Fruit fly (Drosophila melanogaster) whole organism, embryonic: ENCODE results near the gene CG31832.

Experiments
- Ada2b ChIP-seq: fragments of 200-800 bp; sonication (Bioruptor generic); IDR thresholded peaks from 2 replicates; pipeline ENCODE4 v1.3.6; 2022; ENCODE audit warnings: missing biosample characterization, missing genetic modification characterization
- Atf3 ChIP-seq: fragments of 200-800 bp; sonication (Bioruptor generic); optimal IDR thresholded peaks from 3 replicates; lab custom pipeline; 2016; ENCODE audit warnings: missing biosample characterization, missing genetic modification characterization
- B-H1 ChIP-seq: fragments of 200-800 bp; sonication (Bioruptor generic); IDR thresholded peaks from 3 replicates; pipeline ENCODE4 v1.3.6; 2022; ENCODE audit warnings: missing biosample characterization, missing genetic modification characterization
- BEAF-32 ChIP-seq: fragments of 200-800 bp; sonication (Bioruptor generic); optimal IDR thresholded peaks from 3 replicates; lab custom pipeline; 2017; ENCODE audit warnings: missing biosample characterization, missing genetic modification characterization, mild to moderate bottlenecking, moderate library complexity, missing genetic modification reagents
- BtbVII ChIP-seq: fragments of 200-800 bp; sonication (Bioruptor generic); optimal IDR thresholded peaks from 3 replicates; lab custom pipeline; 2017; ENCODE audit warnings: missing biosample characterization, mild to moderate bottlenecking, missing genetic modification characterization
- CG10209 ChIP-seq: fragments of 200-800 bp; sonication (Bioruptor generic); optimal IDR thresholded peaks from 3 replicates; lab custom pipeline; 2017; ENCODE audit warnings: missing biosample characterization, mild to moderate bottlenecking, missing genetic modification characterization, missing genetic modification reagents
- CG10366 ChIP-seq: fragments of 200-800 bp; sonication (Bioruptor generic); IDR thresholded peaks from 2 replicates; pipeline ENCODE4 v1.3.6; 2022; ENCODE audit warnings: missing biosample characterization, missing genetic modification characterization
- CG12744 ChIP-seq: fragments of 200-800 bp; sonication (Bioruptor generic); optimal IDR thresholded peaks from 2 replicates; lab custom pipeline; 2016; ENCODE audit warnings: missing biosample characterization, missing genetic modification characterization
- CG14441 ChIP-seq: fragments of 200-800 bp; sonication (Bioruptor generic); IDR thresholded peaks from 2 replicates; pipeline ENCODE4 v1.3.6; 2022; ENCODE audit warnings: missing biosample characterization, missing genetic modification characterization
- CG14965 ChIP-seq: fragments of 200-800 bp; sonication (Bioruptor generic); optimal IDR thresholded peaks from 2 replicates; lab custom pipeline; 2016; ENCODE audit warnings: missing biosample characterization, missing genetic modification characterization, borderline replicate concordance
- CG1603 ChIP-seq: fragments of 200-800 bp; sonication (Bioruptor generic); optimal IDR thresholded peaks from 2 replicates; lab custom pipeline; 2019; ENCODE audit warnings: missing biosample characterization, mild to moderate bottlenecking, missing genetic modification characterization, moderate library complexity
- CG16813 ChIP-seq: fragments of 200-800 bp; sonication (Bioruptor generic); IDR thresholded peaks from 3 replicates; pipeline ENCODE4 v1.3.6; 2022; ENCODE audit warnings: missing biosample characterization, missing genetic modification characterization; ENCODE audit not compliant: partially characterized antibody
- CG17186 ChIP-seq: fragments of 200-800 bp; sonication (Bioruptor generic); optimal IDR thresholded peaks from 3 replicates; lab custom pipeline; 2017; ENCODE audit warnings: missing biosample characterization, missing genetic modification reagents, missing genetic modification characterization
- CG18262 ChIP-seq: fragments of 200-800 bp; optimal IDR thresholded peaks from 3 replicates; lab custom pipeline; 2019; ENCODE audit warnings: missing biosample characterization, mild to moderate bottlenecking, missing genetic modification characterization, moderate library complexity
- CG31224 ChIP-seq: fragments of 200-800 bp; sonication (Bioruptor generic); IDR thresholded peaks from 2 replicates; pipeline ENCODE4 v1.3.6; 2022; ENCODE audit warnings: missing biosample characterization, missing genetic modification characterization
- CG31441 ChIP-seq: fragments of 200-800 bp; sonication (Bioruptor generic); IDR thresholded peaks from 2 replicates; pipeline ENCODE4 v1.3.6; 2022; ENCODE audit warnings: missing biosample characterization, missing genetic modification characterization
- CG34376 ChIP-seq: fragments of 200-800 bp; sonication (Bioruptor generic); optimal IDR thresholded peaks from 2 replicates; lab custom pipeline; 2018; ENCODE audit warnings: missing biosample characterization, mild to moderate bottlenecking, missing genetic modification characterization
- CG43689 ChIP-seq: fragments of 200-800 bp; sonication (Bioruptor generic); IDR thresholded peaks from 2 replicates; pipeline ENCODE4 v1.3.6; 2022; ENCODE audit warnings: missing biosample characterization, missing genetic modification characterization
- CG4820 ChIP-seq: fragments of 200-800 bp; sonication (Bioruptor generic); optimal IDR thresholded peaks from 3 replicates; lab custom pipeline; 2016; ENCODE audit warnings: missing biosample characterization, missing genetic modification characterization
- CG6791 ChIP-seq: fragments of 200-800 bp; sonication (Bioruptor generic); IDR thresholded peaks from 3 replicates; pipeline ENCODE4 v1.3.6; 2022; ENCODE audit warnings: missing biosample characterization, missing genetic modification characterization; ENCODE audit not compliant: partially characterized antibody
- CG7963 ChIP-seq: fragments of 200-800 bp; sonication (Bioruptor generic); IDR thresholded peaks from 3 replicates; pipeline ENCODE4 v1.3.6; 2022; ENCODE audit warnings: missing biosample characterization, missing genetic modification characterization; ENCODE audit not compliant: partially characterized antibody
- CG8924 ChIP-seq: fragments of 200-800 bp; optimal IDR thresholded peaks from 3 replicates; lab custom pipeline; 2019; ENCODE audit warnings: missing biosample characterization, mild to moderate bottlenecking, missing genetic modification characterization, moderate library complexity
- CG9797 ChIP-seq: fragments of 200-800 bp; sonication (Bioruptor generic); optimal IDR thresholded peaks from 3 replicates; lab custom pipeline; 2018; ENCODE audit warnings: missing biosample characterization, mild to moderate bottlenecking, missing genetic modification characterization
- CHES-1-like ChIP-seq: fragments of 200-800 bp; sonication (Bioruptor generic); optimal IDR thresholded peaks from 2 replicates; lab custom pipeline; 2016; ENCODE audit warnings: missing biosample characterization, missing genetic modification characterization
- Camta ChIP-seq: fragments of 200-800 bp; sonication (Bioruptor generic); optimal IDR thresholded peaks from 2 replicates; lab custom pipeline; 2016; ENCODE audit warnings: missing biosample characterization, missing genetic modification characterization
- Doc2 ChIP-seq: fragments of 200-800 bp; sonication (Bioruptor generic); IDR thresholded peaks from 2 replicates; pipeline ENCODE4 v1.3.6; 2022; ENCODE audit warnings: missing biosample characterization, missing genetic modification characterization
- E2f1 ChIP-seq: fragments of 200-800 bp; sonication (Bioruptor generic); IDR thresholded peaks from 2 replicates; pipeline ENCODE4 v1.3.6; 2022; ENCODE audit warnings: missing biosample characterization, missing genetic modification characterization
- Elba2 ChIP-seq: fragments of 200-800 bp; sonication (Bioruptor generic); optimal IDR thresholded peaks from 3 replicates; lab custom pipeline; 2016; ENCODE audit warnings: missing biosample characterization, missing genetic modification characterization
- HLHmδ ChIP-seq: fragments of 200-800 bp; sonication (Bioruptor generic); optimal IDR thresholded peaks from 2 replicates; lab custom pipeline; 2018; ENCODE audit warnings: missing biosample characterization, mild to moderate bottlenecking, missing genetic modification characterization, moderate library complexity
- Hr51 ChIP-seq, 2 experiments: fragments of 200-800 bp; sonication (Bioruptor generic); optimal IDR thresholded peaks; 2 replicates in 1 of 2; 3 replicates in 1 of 2; lab custom pipeline; 2016 to 2018; ENCODE audit warnings: missing biosample characterization in 2 of 2, missing genetic modification characterization in 2 of 2, mild to moderate bottlenecking in 1 of 2, moderate library complexity in 1 of 2
- Lhr ChIP-seq: fragments of 200-800 bp; sonication (Bioruptor generic); optimal IDR thresholded peaks from 3 replicates; lab custom pipeline; 2017; ENCODE audit warnings: mild to moderate bottlenecking, missing biosample characterization, missing genetic modification reagents, missing genetic modification characterization
- MESR4 ChIP-seq: fragments of 200-800 bp; sonication (Bioruptor generic); optimal IDR thresholded peaks from 2 replicates; lab custom pipeline; 2018; ENCODE audit warnings: missing biosample characterization, mild to moderate bottlenecking, missing genetic modification characterization, moderate library complexity
- NC2β ChIP-seq: fragments of 200-800 bp; sonication (Bioruptor generic); optimal IDR thresholded peaks from 2 replicates; lab custom pipeline; 2016; ENCODE audit warnings: missing biosample characterization, missing genetic modification characterization
- Pdp1 ChIP-seq, 2 experiments: fragments of 200-800 bp; sonication (Bioruptor generic); optimal IDR thresholded peaks; 3 replicates each; lab custom pipeline; 2016; ENCODE audit warnings: missing biosample characterization in 2 of 2, missing genetic modification characterization in 2 of 2, mild to moderate bottlenecking in 1 of 2, moderate library complexity in 1 of 2
- Sin3A ChIP-seq: fragments of >200 bp; optimal IDR thresholded peaks from 2 replicates; lab custom pipeline; 2018
- Sox102F ChIP-seq: fragments of 200-800 bp; sonication (Bioruptor generic); optimal IDR thresholded peaks from 2 replicates; lab custom pipeline; 2018; ENCODE audit warnings: missing biosample characterization, mild to moderate bottlenecking, missing genetic modification characterization, moderate library complexity
- abd-A ChIP-seq: fragments of 200-800 bp; sonication (Bioruptor generic); optimal IDR thresholded peaks from 3 replicates; lab custom pipeline; 2019; ENCODE audit warnings: missing biosample characterization, mild to moderate bottlenecking, missing genetic modification characterization, moderate library complexity
- ato ChIP-seq: fragments of 200-800 bp; sonication (Bioruptor generic); IDR thresholded peaks from 2 replicates; pipeline ENCODE4 v1.3.6; 2022; ENCODE audit warnings: missing biosample characterization, missing genetic modification characterization; ENCODE audit not compliant: partially characterized antibody
- bowl ChIP-seq: fragments of 200-800 bp; sonication (Bioruptor generic); IDR thresholded peaks from 2 replicates; pipeline ENCODE4 v1.3.6; 2022; ENCODE audit warnings: missing biosample characterization, missing genetic modification characterization
- croc ChIP-seq: fragments of 200-800 bp; sonication (Bioruptor generic); conservative IDR thresholded peaks from 3 replicates; pipeline ENCODE4 v1.3.6; 2022; ENCODE audit warnings: missing biosample characterization, missing genetic modification characterization
- dati ChIP-seq: fragments of 200-800 bp; sonication (Bioruptor generic); IDR thresholded peaks from 2 replicates; pipeline ENCODE4 v1.3.6; 2022; ENCODE audit warnings: missing biosample characterization, missing genetic modification characterization
- dimm ChIP-seq: fragments of 200-800 bp; sonication (Bioruptor generic); IDR thresholded peaks from 2 replicates; pipeline ENCODE4 v1.3.6; 2022; ENCODE audit warnings: missing biosample characterization, missing genetic modification characterization
- h ChIP-seq: fragments of >200 bp; optimal IDR thresholded peaks from 2 replicates; lab custom pipeline; 2017
- luna ChIP-seq: fragments of 200-800 bp; sonication (Bioruptor generic); optimal IDR thresholded peaks from 2 replicates; lab custom pipeline; 2016; ENCODE audit warnings: missing biosample characterization, missing genetic modification characterization
- mam ChIP-seq: fragments of 200-800 bp; sonication (Bioruptor generic); optimal IDR thresholded peaks from 3 replicates; lab custom pipeline; 2016; ENCODE audit warnings: missing biosample characterization, missing genetic modification characterization
- mld ChIP-seq: fragments of 200-800 bp; sonication (Bioruptor generic); IDR thresholded peaks from 3 replicates; pipeline ENCODE4 v1.3.6; 2022; ENCODE audit warnings: missing biosample characterization, missing genetic modification characterization; ENCODE audit not compliant: partially characterized antibody
- oc ChIP-seq: fragments of 200-800 bp; sonication (Bioruptor generic); optimal IDR thresholded peaks from 2 replicates; lab custom pipeline; 2018; ENCODE audit warnings: missing biosample characterization, mild to moderate bottlenecking, missing genetic modification characterization, moderate library complexity
- pzg ChIP-seq: fragments of 200-800 bp; sonication (Bioruptor generic); optimal IDR thresholded peaks from 3 replicates; lab custom pipeline; 2018; ENCODE audit warnings: missing biosample characterization, mild to moderate bottlenecking, missing genetic modification characterization, moderate library complexity
- repo ChIP-seq: fragments of 200-800 bp; sonication (Bioruptor generic); optimal IDR thresholded peaks from 2 replicates; lab custom pipeline; 2016; ENCODE audit warnings: missing biosample characterization, missing genetic modification characterization
- schlank ChIP-seq: fragments of 200-800 bp; sonication (Bioruptor generic); optimal IDR thresholded peaks from 2 replicates; lab custom pipeline; 2018; ENCODE audit warnings: missing biosample characterization, mild to moderate bottlenecking, missing genetic modification characterization
- stc ChIP-seq: fragments of 200-800 bp; sonication (Bioruptor generic); IDR thresholded peaks from 2 replicates; pipeline ENCODE4 v1.3.6; 2022; ENCODE audit warnings: missing biosample characterization, missing genetic modification characterization
- zfh1 ChIP-seq: fragments of 200-800 bp; sonication (Bioruptor generic); IDR thresholded peaks from 3 replicates; pipeline ENCODE4 v1.3.6; 2022; ENCODE audit warnings: missing biosample characterization, missing genetic modification characterization

The CG31832 gene

DNA sequence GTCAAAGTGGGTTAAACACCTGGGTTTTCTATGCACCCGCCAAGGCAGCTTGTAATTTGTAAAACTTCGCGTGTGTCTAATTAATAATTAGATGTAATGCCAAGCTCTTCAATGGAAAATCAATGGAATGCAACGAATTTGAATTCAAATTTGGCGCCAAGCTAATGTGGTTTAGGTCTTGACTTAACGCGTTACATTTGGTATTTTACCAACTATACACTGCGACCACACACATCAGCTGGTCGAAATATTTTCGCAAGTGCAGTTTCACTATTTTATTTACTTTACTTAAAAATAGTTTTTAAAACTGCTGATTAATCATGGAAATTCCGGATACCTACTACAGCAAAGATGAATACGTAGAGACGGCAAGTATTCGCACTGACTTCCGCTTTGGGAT lies 26.0 kb downstream of the CG31832 start, which contains the start of gene DCTN5-p25 (continued):
- TF ChIP-seq bowl (GFP tag; lab: Robert Waterston, UW) (no peak), Pdp1 (GFP tag; optimal IDR thresholded peaks at IDR 0.05; lab: Kevin White, UChicago) (no peak), NC2β (GFP tag; lab: Kevin White, UChicago) (peak; percentile 15), mld (GFP tag; lab: Robert Waterston, UW) (no peak), Doc2 (GFP tag; lab: Robert Waterston, UW) (no peak), pzg (GFP tag; lab: Kevin White, UChicago) (peak; percentile 75), dimm (GFP tag; lab: Robert Waterston, UW) (no peak), CHES-1-like (GFP tag; lab: Kevin White, UChicago) (no peak), schlank (tag; lab: Kevin White, UChicago) (no peak), mam (GFP tag; lab: Kevin White, UChicago) (no peak), zfh1 (GFP tag; lab: Robert Waterston, UW) (no peak), CG14965 (GFP tag; lab: Kevin White, UChicago) (no peak), CG31441 (GFP tag; lab: Robert Waterston, UW) (no peak), Ada2b (no peak), CG43689 (GFP tag; lab: Robert Waterston, UW) (no peak), h (lab: Kevin White, UChicago) (no peak), BtbVII (GFP tag; lab: Kevin White, UChicago) (no peak), CG31224 (GFP tag; lab: Robert Waterston, UW) (no peak), E2f1 (GFP tag; lab: Robert Waterston, UW) (no peak), Elba2 (GFP tag; lab: Kevin White, UChicago) (no peak), CG9797 (GFP tag; lab: Kevin White, UChicago) (peak; percentile 80), CG10366 (GFP tag; lab: Robert Waterston, UW) (no peak), abd-A (tag; lab: Kevin White, UChicago) (no peak), HLHmδ (no peak), CG7963 (GFP tag; lab: Robert Waterston, UW) (no peak), CG16813 (GFP tag; lab: Robert Waterston, UW) (no peak), repo (no peak), CG1603 (tag; lab: Kevin White, UChicago) (peak; percentile 56), Sin3A (lab: Kevin White, UChicago) (peak; percentile 46), Sox102F (GFP tag; lab: Kevin White, UChicago) (no peak), CG14441 (GFP tag; lab: Robert Waterston, UW) (no peak), Hr51 (GFP tag; optimal IDR thresholded peaks at IDR 0.05; lab: Kevin White, UChicago) (no peak), MESR4 (GFP tag; lab: Kevin White, UChicago) (peak; percentile 38), BEAF-32 (GFP tag; lab: Kevin White, UChicago) (peak; percentile 22), CG18262 (tag; lab: Kevin White, UChicago) (no peak), CG12744 (GFP tag; lab: Kevin White, UChicago) (no peak), CG34376 (GFP tag; lab: Kevin White, UChicago) (no peak), dati (GFP tag; lab: Robert Waterston, UW) (no peak), CG8924 (tag; lab: Kevin White, UChicago) (no peak), stc (GFP tag; lab: Robert Waterston, UW) (no peak), CG10209 (GFP tag; lab: Kevin White, UChicago) (no peak), ato (GFP tag; lab: Robert Waterston, UW) (no peak), Camta (GFP tag; lab: Kevin White, UChicago) (no peak), CG4820 (no peak), Lhr (no peak), CG6791 (GFP tag; lab: Robert Waterston, UW) (no peak), Atf3 (GFP tag; lab: Kevin White, UChicago) (no peak), luna (no peak), oc (tag; lab: Kevin White, UChicago) (no peak), croc (GFP tag; lab: Robert Waterston, UW) (no peak), CG17186 (GFP tag; lab: Kevin White, UChicago) (no peak), B-H1 (GFP tag; lab: Robert Waterston, UW) (no peak)
